Worm (Caenorhabditis elegans): ENCODE data around the gene K02F3.2.

ce11 chrIII:811544-811943 lies 34.1 kb upstream of the K02F3.2 start, which contains the start of gene daf-7:
- TF ChIP-seq attf-4 (tag; optimal IDR thresholded peaks at IDR 0.05) (no peak), mep-1 (tag; optimal IDR thresholded peaks at IDR 0.05) (no peak), fkh-10 (GFP tag; optimal IDR thresholded peaks at IDR 0.05) (no peak), lsy-2 (tag; optimal IDR thresholded peaks at IDR 0.05) (no peak), skn-1 (tag; optimal IDR thresholded peaks at IDR 0.05) (no peak), snpc-4 (tag; optimal IDR thresholded peaks at IDR 0.05) (no peak), pqm-1 (tag; optimal IDR thresholded peaks at IDR 0.05) (no peak), nhr-11 (tag; optimal IDR thresholded peaks at IDR 0.05) (no peak), ztf-11 (tag; optimal IDR thresholded peaks at IDR 0.05) (no peak), pha-4 (GFP tag; IDR thresholded peaks at IDR 0.05) (no peak), pha-4 (tag; optimal IDR thresholded peaks at IDR 0.05) (no peak), unc-130 (GFP tag; optimal IDR thresholded peaks at IDR 0.05) (no peak)
